Worm (Caenorhabditis elegans) whole organism, L2 larva: ENCODE data around the gene pps-1.

Experiments used
- R02D3.7 ChIP-seq: fragments of 150-350 bp; optimal IDR thresholded peaks from 2 replicates; lab custom pipeline; 2014; ENCODE audit warnings: missing biosample characterization, missing genetic modification characterization
- ZK546.5 ChIP-seq: sonication (generic microtip); optimal IDR thresholded peaks from 2 replicates; lab custom pipeline; 2017; ENCODE audit warnings: missing biosample characterization, missing genetic modification characterization
- aly-2 ChIP-seq: fragments of 150-350 bp; optimal IDR thresholded peaks from 2 replicates; lab custom pipeline; 2014; ENCODE audit warnings: missing biosample characterization, missing genetic modification characterization
- ama-1 ChIP-seq: fragments of 150-350 bp; optimal IDR thresholded peaks from 2 replicates; lab custom pipeline; 2018; ENCODE audit warnings: inconsistent platforms
- blmp-1 ChIP-seq: sonication (generic microtip); optimal IDR thresholded peaks from 2 replicates; lab custom pipeline; 2017; ENCODE audit warnings: missing genetic modification characterization, mild to moderate bottlenecking, missing compliant biosample characterization, antibody characterized with exemption, moderate library complexity; ENCODE audit not compliant: insufficient read depth
- ceh-82 ChIP-seq: fragments of 150-350 bp; optimal IDR thresholded peaks from 2 replicates; lab custom pipeline; 2014; ENCODE audit warnings: missing biosample characterization, missing genetic modification characterization
- elt-1 ChIP-seq: fragments of 150-350 bp; optimal IDR thresholded peaks from 2 replicates; lab custom pipeline; 2014; ENCODE audit warnings: missing biosample characterization, missing genetic modification characterization
- nhr-11 ChIP-seq: fragments of 150-350 bp; optimal IDR thresholded peaks from 2 replicates; lab custom pipeline; 2014; ENCODE audit warnings: missing biosample characterization, missing genetic modification characterization
- nhr-12 ChIP-seq: fragments of 150-350 bp; optimal IDR thresholded peaks from 2 replicates; lab custom pipeline; 2014; ENCODE audit warnings: missing biosample characterization, missing genetic modification characterization
- nhr-6 ChIP-seq: fragments of 150-350 bp; optimal IDR thresholded peaks from 2 replicates; lab custom pipeline; 2014; ENCODE audit warnings: missing biosample characterization, missing genetic modification characterization
- skn-1 ChIP-seq: sonication (generic microtip); optimal IDR thresholded peaks from 2 replicates; lab custom pipeline; 2017; ENCODE audit warnings: missing biosample characterization, missing genetic modification characterization
- ztf-11 ChIP-seq: sonication (generic microtip); optimal IDR thresholded peaks from 2 replicates; lab custom pipeline; 2017; ENCODE audit warnings: missing biosample characterization, missing genetic modification characterization
- ztf-4 ChIP-seq: fragments of 150-350 bp; optimal IDR thresholded peaks from 2 replicates; lab custom pipeline; 2014; ENCODE audit warnings: missing biosample characterization, missing genetic modification characterization

ce11 chrIV:10151439-10151997 is 10.3 kb upstream of the pps-1 start, which contains the start of gene copg-1:
- TF ChIP-seq ztf-11 (tag; lab: Kevin White, UChicago) (no peak), ama-1 (lab: Kevin White, UChicago) (no peak), nhr-6 (tag; lab: Kevin White, UChicago) (no peak), blmp-1 (tag; lab: Kevin White, UChicago) (no peak), ceh-82 (tag; lab: Kevin White, UChicago) (no peak), nhr-12 (no peak), ztf-4 (tag; lab: Kevin White, UChicago) (no peak), nhr-11 (tag; lab: Kevin White, UChicago) (no peak), R02D3.7 (tag; lab: Kevin White, UChicago) (no peak), skn-1 (tag; lab: Kevin White, UChicago) (no peak), ZK546.5 (tag; lab: Kevin White, UChicago) (no peak), elt-1 (tag; lab: Kevin White, UChicago) (no peak), aly-2 (tag; lab: Kevin White, UChicago) (no peak)
